Worm (Caenorhabditis elegans) whole organism, early embryonic: Measurements from ENCODE around the gene C29A12.1.

Experiments
- B0310.2 ChIP-seq: sonication (generic microtip); optimal IDR thresholded peaks from 2 replicates; lab custom pipeline; 2016; ENCODE audit warnings: mild to moderate bottlenecking, missing genetic modification characterization, missing compliant biosample characterization
- F13C5.2 ChIP-seq: sonication (generic microtip); optimal IDR thresholded peaks from 2 replicates; lab custom pipeline; 2017; ENCODE audit warnings: mild to moderate bottlenecking, missing genetic modification characterization, inconsistent platforms, missing compliant biosample characterization
- aly-1 ChIP-seq: sonication (generic microtip); optimal IDR thresholded peaks from 2 replicates; lab custom pipeline; 2016; ENCODE audit warnings: missing genetic modification characterization, missing compliant biosample characterization
- ama-1 ChIP-seq: fragments of 150-350 bp; optimal IDR thresholded peaks from 2 replicates; lab custom pipeline; 2014
- ceh-13 ChIP-seq: fragments of 200-800 bp; sonication (Bioruptor generic); optimal IDR thresholded peaks from 2 replicates; lab custom pipeline; 2018; ENCODE audit warnings: mild to moderate bottlenecking, missing genetic modification characterization, missing compliant biosample characterization
- flt-1 ChIP-seq: fragments of 200-800 bp; sonication (Bioruptor generic); IDR thresholded peaks from 2 replicates; pipeline ENCODE4 v1.3.6; 2022; ENCODE audit warnings: missing genetic modification characterization, missing compliant biosample characterization
- hmbx-1 ChIP-seq: sonication (generic microtip); optimal IDR thresholded peaks from 2 replicates; lab custom pipeline; 2016; ENCODE audit warnings: mild to moderate bottlenecking, missing genetic modification characterization, missing compliant biosample characterization
- hnd-1 ChIP-seq: sonication (generic microtip); optimal IDR thresholded peaks from 2 replicates; lab custom pipeline; 2016; ENCODE audit warnings: missing genetic modification characterization, missing compliant biosample characterization

DNA sequence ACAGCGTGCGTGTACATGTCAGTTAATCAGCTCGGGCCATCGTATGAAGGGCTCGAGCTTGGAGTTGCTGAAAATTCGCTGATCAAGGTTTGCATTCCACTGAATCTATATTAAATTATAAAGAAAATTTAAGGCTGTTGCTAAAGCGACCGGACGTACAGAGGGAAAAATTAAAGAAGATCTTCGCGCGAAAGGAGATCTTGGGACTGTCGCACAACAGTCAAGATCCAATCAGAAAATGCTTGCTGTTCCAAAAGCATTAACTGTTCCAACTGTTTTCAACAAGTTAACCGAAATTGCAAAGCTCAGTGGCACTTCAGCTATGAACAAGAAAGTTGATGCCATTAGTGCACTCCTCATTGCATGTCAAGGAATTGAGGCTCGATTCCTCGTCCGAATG lies 1.0 kb upstream of the C29A12.1 start:
- no peak for TF ChIP-seq hnd-1 (tag; lab: Kevin White, UChicago)
- TF ChIP-seq hmbx-1 (tag; lab: Kevin White, UChicago) = no peak
- TF ChIP-seq ama-1 (lab: Kevin White, UChicago) = no peak
- no peak for TF ChIP-seq aly-1 (tag; lab: Kevin White, UChicago)
- no peak for TF ChIP-seq ceh-13 (GFP tag; lab: Kevin White, UChicago)
- TF ChIP-seq flt-1 (GFP tag; lab: Robert Waterston, UW) = no peak
- no peak for TF ChIP-seq B0310.2 (tag; lab: Kevin White, UChicago)
- no peak for TF ChIP-seq F13C5.2
